Worm (Caenorhabditis elegans) whole organism, mixed stage, embryonic: ENCODE measurements around the gene srd-8.
A peak's percentile ranks its signal among the peaks of the same experiment; 100 is the strongest.

Source experiments
- M03D4.4 ChIP-seq: sonication (generic microtip); optimal IDR thresholded peaks from 2 replicates; lab custom pipeline; 2017; ENCODE audit warnings: mild to moderate bottlenecking, missing genetic modification characterization, missing compliant biosample characterization
- bed-3 ChIP-seq: fragments of 200-800 bp; sonication (Bioruptor generic); optimal IDR thresholded peaks from 3 replicates; lab custom pipeline; 2018; ENCODE audit warnings: mild to moderate bottlenecking, missing genetic modification characterization, moderate library complexity, missing compliant biosample characterization
- blmp-1 ChIP-seq: fragments of 150-350 bp; optimal IDR thresholded peaks from 2 replicates; lab custom pipeline; 2014; ENCODE audit warnings: missing biosample characterization, missing genetic modification characterization
- ceh-39 ChIP-seq: fragments of 150-350 bp; optimal IDR thresholded peaks from 2 replicates; lab custom pipeline; 2014; ENCODE audit warnings: missing biosample characterization, missing genetic modification characterization
- ceh-43 ChIP-seq: fragments of 200-800 bp; sonication (Bioruptor generic); optimal IDR thresholded peaks from 2 replicates; lab custom pipeline; 2018; ENCODE audit warnings: mild to moderate bottlenecking, missing genetic modification characterization, moderate library complexity, missing compliant biosample characterization
- ceh-83 ChIP-seq: fragments of 200-800 bp; sonication (Bioruptor generic); optimal IDR thresholded peaks from 2 replicates; lab custom pipeline; 2018; ENCODE audit warnings: mild to moderate bottlenecking, missing genetic modification characterization, missing compliant biosample characterization
- ces-1 ChIP-seq: fragments of 150-350 bp; optimal IDR thresholded peaks from 2 replicates; lab custom pipeline; 2014; ENCODE audit warnings: missing biosample characterization, missing genetic modification reagents, missing genetic modification characterization
- cnd-1 ChIP-seq: fragments of 200-800 bp; sonication (Bioruptor generic); optimal IDR thresholded peaks from 2 replicates; lab custom pipeline; 2018; ENCODE audit warnings: mild to moderate bottlenecking, missing genetic modification characterization, missing compliant biosample characterization
- drap-1 ChIP-seq: fragments of 200-800 bp; sonication (Bioruptor generic); optimal IDR thresholded peaks from 3 replicates; lab custom pipeline; 2018; ENCODE audit warnings: mild to moderate bottlenecking, missing genetic modification characterization, missing compliant biosample characterization
- elt-1 ChIP-seq: sonication (generic microtip); optimal IDR thresholded peaks from 2 replicates; lab custom pipeline; 2017; ENCODE audit warnings: missing genetic modification characterization, mild to moderate bottlenecking, missing compliant biosample characterization, antibody characterized with exemption, moderate library complexity, borderline replicate concordance; ENCODE audit not compliant: insufficient read depth
- elt-3 ChIP-seq: fragments of 150-350 bp; optimal IDR thresholded peaks from 2 replicates; lab custom pipeline; 2014; ENCODE audit warnings: missing biosample characterization, missing genetic modification characterization
- flh-1 ChIP-seq: fragments of 200-800 bp; sonication (Bioruptor generic); optimal IDR thresholded peaks from 2 replicates; lab custom pipeline; 2018; ENCODE audit warnings: mild to moderate bottlenecking, missing genetic modification characterization, moderate library complexity, missing compliant biosample characterization
- ham-2 ChIP-seq: fragments of 200-800 bp; sonication (Bioruptor generic); optimal IDR thresholded peaks from 2 replicates; lab custom pipeline; 2018; ENCODE audit warnings: mild to moderate bottlenecking, missing genetic modification characterization, missing compliant biosample characterization
- hlh-1 ChIP-seq: fragments of 150-350 bp; optimal IDR thresholded peaks from 2 replicates; lab custom pipeline; 2014; ENCODE audit warnings: missing biosample characterization, missing genetic modification reagents, missing genetic modification characterization
- lin-13 ChIP-seq: fragments of 150-350 bp; optimal IDR thresholded peaks from 2 replicates; lab custom pipeline; 2014; ENCODE audit warnings: missing biosample characterization, missing genetic modification characterization
- lin-32 ChIP-seq: fragments of 200-800 bp; sonication (Bioruptor generic); optimal IDR thresholded peaks from 2 replicates; lab custom pipeline; 2018; ENCODE audit warnings: mild to moderate bottlenecking, missing genetic modification characterization, missing compliant biosample characterization
- lsy-2 ChIP-seq: fragments of 150-350 bp; optimal IDR thresholded peaks from 2 replicates; lab custom pipeline; 2014; ENCODE audit warnings: missing biosample characterization, missing genetic modification characterization
- mep-1 ChIP-seq: fragments of 150-350 bp; optimal IDR thresholded peaks from 2 replicates; lab custom pipeline; 2017; ENCODE audit warnings: missing biosample characterization, missing genetic modification reagents, missing genetic modification characterization, inconsistent platforms
- mls-2 ChIP-seq: sonication (generic microtip); optimal IDR thresholded peaks from 2 replicates; lab custom pipeline; 2016; ENCODE audit warnings: mild to moderate bottlenecking, missing genetic modification characterization, moderate library complexity, missing compliant biosample characterization
- nhr-12 ChIP-seq: fragments of 150-350 bp; optimal IDR thresholded peaks from 2 replicates; lab custom pipeline; 2014; ENCODE audit warnings: missing biosample characterization, missing genetic modification characterization
- nhr-2 ChIP-seq: fragments of 150-350 bp; optimal IDR thresholded peaks from 2 replicates; lab custom pipeline; 2014; ENCODE audit warnings: missing biosample characterization, missing genetic modification characterization
- nhr-237 ChIP-seq: fragments of 150-350 bp; optimal IDR thresholded peaks from 2 replicates; lab custom pipeline; 2014; ENCODE audit warnings: missing biosample characterization, missing genetic modification characterization
- nhr-28 ChIP-seq: fragments of 150-350 bp; optimal IDR thresholded peaks from 2 replicates; lab custom pipeline; 2014; ENCODE audit warnings: missing biosample characterization, missing genetic modification characterization
- nhr-76 ChIP-seq: sonication (generic microtip); optimal IDR thresholded peaks from 2 replicates; lab custom pipeline; 2017; ENCODE audit warnings: missing biosample characterization, missing genetic modification characterization
- pha-4 ChIP-seq: fragments of 150-350 bp; optimal IDR thresholded peaks from 2 replicates; lab custom pipeline; 2018; ENCODE audit warnings: missing biosample characterization, missing genetic modification reagents, missing genetic modification characterization
- sem-2 ChIP-seq: fragments of 200-800 bp; sonication (Bioruptor generic); optimal IDR thresholded peaks from 2 replicates; lab custom pipeline; 2018; ENCODE audit warnings: mild to moderate bottlenecking, missing genetic modification characterization, missing compliant biosample characterization
- snpc-4 ChIP-seq: fragments of 150-350 bp; optimal IDR thresholded peaks from 2 replicates; lab custom pipeline; 2014; ENCODE audit warnings: missing biosample characterization, missing genetic modification characterization
- sptf-1 ChIP-seq: sonication (generic microtip); optimal IDR thresholded peaks from 2 replicates; lab custom pipeline; 2017; ENCODE audit warnings: mild to moderate bottlenecking, missing genetic modification characterization, moderate library complexity, missing compliant biosample characterization
- tbx-8 ChIP-seq: fragments of 200-800 bp; sonication (Bioruptor generic); optimal IDR thresholded peaks from 2 replicates; lab custom pipeline; 2018; ENCODE audit warnings: mild to moderate bottlenecking, missing genetic modification characterization, moderate library complexity, missing compliant biosample characterization
- unc-120 ChIP-seq: sonication (generic microtip); optimal IDR thresholded peaks from 2 replicates; lab custom pipeline; 2017; ENCODE audit warnings: missing genetic modification characterization, missing compliant biosample characterization; ENCODE audit not compliant: poor library complexity, severe bottlenecking
- unc-39 ChIP-seq: fragments of 150-350 bp; optimal IDR thresholded peaks from 2 replicates; lab custom pipeline; 2014; ENCODE audit warnings: missing biosample characterization, missing genetic modification characterization
- unc-62 ChIP-seq: fragments of 150-350 bp; optimal IDR thresholded peaks from 2 replicates; lab custom pipeline; 2014; ENCODE audit warnings: missing biosample characterization, missing genetic modification reagents, missing genetic modification characterization
- zip-8 ChIP-seq: fragments of 150-350 bp; optimal IDR thresholded peaks from 2 replicates; lab custom pipeline; 2014; ENCODE audit warnings: missing biosample characterization, missing genetic modification characterization
- ztf-11 ChIP-seq: fragments of 150-350 bp; optimal IDR thresholded peaks from 2 replicates; lab custom pipeline; 2014; ENCODE audit warnings: missing biosample characterization, missing genetic modification characterization

Gene srd-8

ce11 chrIV:5665353-5665918 is 20.0 kb upstream of the srd-8 start:
- no peak for TF ChIP-seq drap-1 (GFP tag; lab: Kevin White, UChicago)
- no peak for TF ChIP-seq lin-13 (tag; lab: Kevin White, UChicago)
- peak; percentile 11 for TF ChIP-seq lsy-2 (tag; lab: Kevin White, UChicago)
- no peak for TF ChIP-seq zip-8
- TF ChIP-seq elt-3 (tag; lab: Kevin White, UChicago), result no peak
- no peak for TF ChIP-seq pha-4 (tag; lab: Kevin White, UChicago)
- TF ChIP-seq ztf-11, result no peak
- TF ChIP-seq unc-62 (GFP tag; lab: Kevin White, UChicago), result peak; percentile 51
- TF ChIP-seq tbx-8 (GFP tag; lab: Kevin White, UChicago), result no peak
- TF ChIP-seq flh-1 (GFP tag; lab: Kevin White, UChicago), result no peak
- TF ChIP-seq nhr-28, result no peak
- TF ChIP-seq snpc-4, result no peak
- TF ChIP-seq mep-1 (tag; lab: Kevin White, UChicago), result peak; percentile 3
- no peak for TF ChIP-seq nhr-76 (tag; lab: Kevin White, UChicago)
- no peak for TF ChIP-seq ceh-39
- peak; percentile 61 for TF ChIP-seq cnd-1 (tag; lab: Kevin White, UChicago)
- TF ChIP-seq ham-2 (GFP tag; lab: Kevin White, UChicago), result no peak
- TF ChIP-seq lin-32 (GFP tag; lab: Kevin White, UChicago), result no peak
- TF ChIP-seq ces-1 (GFP tag; lab: Kevin White, UChicago), result peak; percentile 30
- TF ChIP-seq bed-3, result no peak
- no peak for TF ChIP-seq blmp-1 (tag; lab: Kevin White, UChicago)
- TF ChIP-seq elt-1, result no peak
- peak; percentile 28 for TF ChIP-seq unc-120
- TF ChIP-seq unc-39 (tag; lab: Kevin White, UChicago), result no peak
- peak; percentile 4 for TF ChIP-seq nhr-237
- TF ChIP-seq sptf-1 (tag; lab: Kevin White, UChicago), result no peak
- TF ChIP-seq nhr-12 (tag; lab: Kevin White, UChicago), result no peak
- TF ChIP-seq M03D4.4 (tag; lab: Kevin White, UChicago), result no peak
- peak; percentile 49 for TF ChIP-seq hlh-1 (tag; lab: Kevin White, UChicago)
- TF ChIP-seq nhr-2 (tag; lab: Kevin White, UChicago), result no peak
- TF ChIP-seq, all 35 proteins: peak for 8

ce11 chrIV:5664375-5665004 is 19.1 kb upstream of the srd-8 start, which contains the start of gene bec-1:
Gene bec-1, minus strand, starts transcription at chrIV:5664425.
- TF ChIP-seq zip-8 (no peak), cnd-1 (tag; lab: Kevin White, UChicago) (peak; percentile 22)

ce11 chrIV:5662886-5663285 is 17.5 kb upstream of the srd-8 start:
- no peak for TF ChIP-seq ceh-83 (GFP tag; lab: Kevin White, UChicago)
- no peak for TF ChIP-seq lin-13 (tag; lab: Kevin White, UChicago)
- no peak for TF ChIP-seq ceh-39
- no peak for TF ChIP-seq sem-2 (GFP tag; lab: Kevin White, UChicago)
- no peak for TF ChIP-seq elt-1
- TF ChIP-seq sptf-1 (tag; lab: Kevin White, UChicago), result no peak
- no peak for TF ChIP-seq mls-2

- TF ChIP-seq zip-8 (no peak), nhr-12 (tag; lab: Kevin White, UChicago) (no peak), ceh-39 (no peak), nhr-237 (no peak), tbx-8 (GFP tag; lab: Kevin White, UChicago) (no peak), elt-1 (no peak), lsy-2 (tag; lab: Kevin White, UChicago) (no peak), ceh-43 (no peak), hlh-1 (tag; lab: Kevin White, UChicago) (no peak)
These were observed 16.7 kb upstream of the srd-8 start for ce11 chrIV:5662073-5662472.
